Worm (Caenorhabditis elegans) whole organism, L3 larva: Measurements from ENCODE around the gene srr-10.

Experiments
- ZK546.5 ChIP-seq: sonication (generic microtip); optimal IDR thresholded peaks from 2 replicates; lab custom pipeline; 2017; ENCODE audit warnings: missing biosample characterization, missing genetic modification characterization
- ama-1 ChIP-seq: fragments of 150-350 bp; optimal IDR thresholded peaks from 2 replicates; lab custom pipeline; 2018
- ceh-82 ChIP-seq: fragments of 150-350 bp; optimal IDR thresholded peaks from 2 replicates; lab custom pipeline; 2014; ENCODE audit warnings: missing biosample characterization, missing genetic modification characterization
- elt-1 ChIP-seq: fragments of 150-350 bp; optimal IDR thresholded peaks from 2 replicates; lab custom pipeline; 2014; ENCODE audit warnings: missing biosample characterization, missing genetic modification characterization
- fkh-10 ChIP-seq: sonication (generic microtip); optimal IDR thresholded peaks from 2 replicates; lab custom pipeline; 2017; ENCODE audit warnings: missing biosample characterization, missing genetic modification reagents, missing genetic modification characterization
- lin-39 ChIP-seq: fragments of 150-350 bp; optimal IDR thresholded peaks from 2 replicates; lab custom pipeline; 2018; ENCODE audit warnings: missing biosample characterization, missing genetic modification reagents, missing genetic modification characterization
- pha-4 ChIP-seq: fragments of 150-350 bp; optimal IDR thresholded peaks from 2 replicates; lab custom pipeline; 2014; ENCODE audit warnings: missing biosample characterization, missing genetic modification reagents, missing genetic modification characterization
- snpc-4 ChIP-seq: fragments of 150-350 bp; optimal IDR thresholded peaks from 2 replicates; lab custom pipeline; 2014; ENCODE audit warnings: missing biosample characterization, missing genetic modification characterization
- zag-1 ChIP-seq: fragments of 150-350 bp; optimal IDR thresholded peaks from 2 replicates; lab custom pipeline; 2014; ENCODE audit warnings: missing biosample characterization, missing genetic modification characterization
- ztf-11 ChIP-seq: fragments of 150-350 bp; optimal IDR thresholded peaks from 2 replicates; lab custom pipeline; 2014; ENCODE audit warnings: missing biosample characterization, missing genetic modification characterization

ce11 chrV:7713072-7713471 lies 22.3 kb upstream of the srr-10 start, which contains the start of gene ZK105.13:
- TF ChIP-seq ama-1 (lab: Kevin White, UChicago) (no peak), lin-39 (tag; lab: Kevin White, UChicago) (no peak), fkh-10 (GFP tag; lab: Kevin White, UChicago) (no peak), snpc-4 (tag; lab: Kevin White, UChicago) (no peak), ztf-11 (tag; lab: Kevin White, UChicago) (no peak), pha-4 (tag; lab: Kevin White, UChicago) (no peak), elt-1 (tag; lab: Kevin White, UChicago) (no peak), ZK546.5 (tag; lab: Kevin White, UChicago) (no peak), zag-1 (tag; lab: Kevin White, UChicago) (no peak), ceh-82 (tag; lab: Kevin White, UChicago) (no peak)
